Worm (Caenorhabditis elegans): Measurements from ENCODE around the gene srbc-60.
"Not testable (repeated sequence)": the region's sequence is repeated elsewhere in the genome, so short reads cannot be mapped to it uniquely, and the experiment has no call there.

srbc-60 gene

DNA sequence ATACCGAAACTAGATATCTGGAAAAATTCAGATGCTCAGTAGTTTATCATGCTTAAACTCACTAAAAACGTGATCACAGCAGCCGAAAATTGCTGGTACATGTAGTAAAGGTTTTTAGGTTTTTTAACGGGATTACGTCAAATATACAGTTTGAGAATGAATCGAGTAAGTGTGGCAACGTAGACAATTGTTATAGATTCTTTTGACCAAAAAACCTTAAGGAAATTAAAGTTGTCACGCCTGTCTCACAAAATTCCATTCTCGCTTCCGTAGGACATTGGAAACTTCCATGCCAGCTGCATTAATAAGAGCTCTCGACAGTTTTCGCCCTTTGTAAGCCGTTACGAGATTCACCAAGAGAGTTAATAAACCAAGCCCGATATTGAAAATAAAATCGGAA is 42.8 kb downstream of the srbc-60 start, which contains the start of gene srx-31:
TSS of gene srx-31 (minus strand) at position 101 of the 400 bp plus-strand sequence.
- TF ChIP-seq zag-1 (tag; optimal IDR thresholded peaks at IDR 0.05); Y116A8C.19 (tag; optimal IDR thresholded peaks at IDR 0.05; ENCODE audit: borderline replicate concordance); jun-1 (tag; optimal IDR thresholded peaks at IDR 0.05): not testable (repeated sequence)

DNA sequence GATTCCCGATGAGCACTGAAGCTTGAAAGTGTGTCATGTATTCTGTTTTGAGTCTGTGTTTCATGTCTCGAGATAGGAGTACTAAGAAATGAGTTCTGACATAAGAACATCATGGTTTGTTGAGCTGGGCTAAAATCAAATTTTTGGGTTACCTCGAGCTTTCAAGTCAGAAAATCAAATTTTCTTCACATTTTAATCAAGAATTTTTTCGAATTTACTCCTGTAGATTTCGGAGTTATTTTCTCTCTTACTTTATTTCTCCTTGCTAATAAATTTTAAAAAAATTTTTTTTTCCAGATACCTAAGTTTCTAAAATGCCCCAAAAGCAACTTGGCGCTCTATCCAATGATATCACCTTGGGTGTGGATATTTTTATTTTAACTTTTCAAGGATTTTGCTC is 46.0 kb downstream of the srbc-60 start, which contains the start of gene F41H8.2:
TSS of gene F41H8.2 (plus strand) at position 301 of the 400 bp plus-strand sequence.
- TF ChIP-seq mdl-1 (tag; optimal IDR thresholded peaks at IDR 0.05) (no peak), unc-130 (tag; optimal IDR thresholded peaks at IDR 0.05) (no peak), ama-1 (optimal IDR thresholded peaks at IDR 0.05) (no peak), elt-3 (tag; optimal IDR thresholded peaks at IDR 0.05) (no peak), dsc-1 (tag; optimal IDR thresholded peaks at IDR 0.05) (no peak), irx-1 (tag; optimal IDR thresholded peaks at IDR 0.05) (no peak), nhr-20 (tag; optimal IDR thresholded peaks at IDR 0.05) (no peak), fkh-10 (GFP tag; optimal IDR thresholded peaks at IDR 0.05) (no peak), pag-3 (tag; optimal IDR thresholded peaks at IDR 0.05; ENCODE audit: borderline replicate concordance, insufficient read depth) (no peak), unc-98 (GFP tag; IDR thresholded peaks at IDR 0.05) (no peak), nhr-47 (tag; optimal IDR thresholded peaks at IDR 0.05) (no peak), alr-1 (tag; optimal IDR thresholded peaks at IDR 0.05; ENCODE audit: borderline replicate concordance) (no peak), nhr-28 (tag; optimal IDR thresholded peaks at IDR 0.05) (no peak), lin-15B (tag; optimal IDR thresholded peaks at IDR 0.05) (no peak), unc-86 (tag; optimal IDR thresholded peaks at IDR 0.05) (no peak)

Measured in whole organism, L1 larva.